Worm (Caenorhabditis elegans) whole organism, young adult: ENCODE data around the gene far-3.

Experiments
- B0261.1 ChIP-seq: sonication (generic microtip); optimal IDR thresholded peaks from 2 replicates; lab custom pipeline; 2016; ENCODE audit warnings: mild to moderate bottlenecking, missing genetic modification characterization, moderate library complexity, missing compliant biosample characterization
- B0336.3 ChIP-seq: fragments of 200-800 bp; sonication (Bioruptor generic); IDR thresholded peaks from 2 replicates; pipeline ENCODE4 v1.3.6; 2022; ENCODE audit warnings: missing genetic modification characterization, missing compliant biosample characterization
- C06A6.2 ChIP-seq: fragments of 200-800 bp; sonication (Bioruptor generic); conservative IDR thresholded peaks from 2 replicates; pipeline ENCODE4 v1.3.6; 2022; ENCODE audit warnings: missing genetic modification characterization, missing compliant biosample characterization
- D2030.7 ChIP-seq: fragments of 200-800 bp; sonication (Bioruptor generic); IDR thresholded peaks from 2 replicates; pipeline ENCODE4 v1.3.6; 2022; ENCODE audit warnings: missing genetic modification reagents, missing genetic modification characterization, missing compliant biosample characterization
- F22D6.2 ChIP-seq: sonication (generic microtip); optimal IDR thresholded peaks from 2 replicates; lab custom pipeline; 2016; ENCODE audit warnings: mild to moderate bottlenecking, missing genetic modification characterization, missing compliant biosample characterization
- F23B12.7 ChIP-seq: sonication (generic microtip); optimal IDR thresholded peaks from 2 replicates; lab custom pipeline; 2017; ENCODE audit warnings: missing genetic modification characterization, mild to moderate bottlenecking, missing compliant biosample characterization, antibody characterized with exemption, moderate library complexity; ENCODE audit not compliant: insufficient read depth
- Y79H2A.3 ChIP-seq: fragments of 200-800 bp; sonication (Bioruptor generic); conservative IDR thresholded peaks from 2 replicates; pipeline ENCODE4 v1.3.6; 2022; ENCODE audit warnings: missing genetic modification reagents, missing genetic modification characterization, missing compliant biosample characterization
- Y95B8A.8 ChIP-seq: fragments of 200-800 bp; sonication (Bioruptor generic); IDR thresholded peaks from 2 replicates; pipeline ENCODE4 v1.3.6; 2022; ENCODE audit warnings: missing genetic modification reagents, missing genetic modification characterization, missing compliant biosample characterization
- ZK185.1 ChIP-seq: sonication (generic microtip); optimal IDR thresholded peaks from 2 replicates; lab custom pipeline; 2016; ENCODE audit warnings: mild to moderate bottlenecking, missing genetic modification characterization, missing compliant biosample characterization; ENCODE audit not compliant: poor library complexity, severe bottlenecking
- atf-7 ChIP-seq: sonication (generic microtip); optimal IDR thresholded peaks from 2 replicates; lab custom pipeline; 2017; ENCODE audit warnings: mild to moderate bottlenecking, missing genetic modification characterization, missing compliant biosample characterization
- athp-1 ChIP-seq: sonication (generic microtip); optimal IDR thresholded peaks from 2 replicates; lab custom pipeline; 2017; ENCODE audit warnings: mild to moderate bottlenecking, missing genetic modification characterization, missing compliant biosample characterization
- cebp-2 ChIP-seq: fragments of 200-800 bp; sonication (Bioruptor generic); IDR thresholded peaks from 2 replicates; pipeline ENCODE4 v1.3.6; 2022; ENCODE audit warnings: missing genetic modification characterization, missing compliant biosample characterization
- ceh-40 ChIP-seq: fragments of 200-800 bp; sonication (Bioruptor generic); IDR thresholded peaks from 2 replicates; pipeline ENCODE4 v1.3.6; 2022; ENCODE audit warnings: missing genetic modification characterization, missing compliant biosample characterization
- ceh-58 ChIP-seq: fragments of 200-800 bp; sonication (Bioruptor generic); IDR thresholded peaks from 2 replicates; pipeline ENCODE4 v1.3.6; 2022; ENCODE audit warnings: missing genetic modification characterization, missing compliant biosample characterization
- chd-7 ChIP-seq: sonication (generic microtip); optimal IDR thresholded peaks from 2 replicates; lab custom pipeline; 2016; ENCODE audit warnings: mild to moderate bottlenecking, missing genetic modification characterization, moderate library complexity, missing compliant biosample characterization
- die-1 ChIP-seq: sonication (generic microtip); optimal IDR thresholded peaks from 2 replicates; lab custom pipeline; 2016; ENCODE audit warnings: missing genotype, mild to moderate bottlenecking, missing genetic modification characterization, missing compliant biosample characterization
- dpff-1 ChIP-seq: sonication (generic microtip); optimal IDR thresholded peaks from 2 replicates; lab custom pipeline; 2017; ENCODE audit warnings: mild to moderate bottlenecking, missing genetic modification characterization, missing compliant biosample characterization
- dpl-1 ChIP-seq: fragments of 150-350 bp; optimal IDR thresholded peaks from 2 replicates; lab custom pipeline; 2014; ENCODE audit warnings: missing biosample characterization, missing genetic modification reagents, missing genetic modification characterization
- efl-1 ChIP-seq: fragments of 150-350 bp; optimal IDR thresholded peaks from 2 replicates; lab custom pipeline; 2014; ENCODE audit warnings: missing biosample characterization, missing genetic modification reagents, missing genetic modification characterization
- egl-44 ChIP-seq: fragments of 200-800 bp; sonication (Bioruptor generic); IDR thresholded peaks from 2 replicates; pipeline ENCODE4 v1.3.6; 2022; ENCODE audit warnings: missing genetic modification reagents, missing genetic modification characterization, missing compliant biosample characterization
- fkh-3 ChIP-seq: sonication (generic microtip); optimal IDR thresholded peaks from 2 replicates; lab custom pipeline; 2016; ENCODE audit warnings: mild to moderate bottlenecking, missing genetic modification characterization, missing compliant biosample characterization
- hlh-12 ChIP-seq: sonication (generic microtip); optimal IDR thresholded peaks from 2 replicates; lab custom pipeline; 2016; ENCODE audit warnings: missing genetic modification characterization, missing compliant biosample characterization
- hsf-1 ChIP-seq: fragments of 200-800 bp; sonication (Bioruptor generic); IDR thresholded peaks from 2 replicates; pipeline ENCODE4 v1.3.6; 2022; ENCODE audit warnings: missing genetic modification reagents, missing genetic modification characterization, missing compliant biosample characterization
- lin-40 ChIP-seq: sonication (generic microtip); optimal IDR thresholded peaks from 2 replicates; lab custom pipeline; 2016; ENCODE audit warnings: missing genetic modification characterization, mild to moderate bottlenecking, missing compliant biosample characterization, missing genotype, missing genetic modification reagents
- lin-54 ChIP-seq: fragments of 200-800 bp; sonication (Bioruptor generic); optimal IDR thresholded peaks from 2 replicates; lab custom pipeline; 2018; ENCODE audit warnings: mild to moderate bottlenecking, missing genetic modification characterization, missing compliant biosample characterization
- lir-1 ChIP-seq: fragments of 200-800 bp; sonication (Bioruptor generic); conservative IDR thresholded peaks from 2 replicates; pipeline ENCODE4 v1.3.6; 2022; ENCODE audit warnings: missing genetic modification reagents, missing genetic modification characterization, missing compliant biosample characterization
- madf-3 ChIP-seq: fragments of 200-800 bp; sonication (Bioruptor generic); IDR thresholded peaks from 2 replicates; pipeline ENCODE4 v1.3.6; 2022; ENCODE audit warnings: missing genetic modification reagents, missing genetic modification characterization, missing compliant biosample characterization
- nfya-1 ChIP-seq: sonication (generic microtip); optimal IDR thresholded peaks from 2 replicates; lab custom pipeline; 2017; ENCODE audit warnings: antibody characterized with exemption, missing compliant biosample characterization, missing genetic modification characterization, borderline replicate concordance; ENCODE audit not compliant: insufficient read depth
- nhr-90 ChIP-seq: sonication (generic microtip); optimal IDR thresholded peaks from 2 replicates; lab custom pipeline; 2016; ENCODE audit warnings: missing genotype, mild to moderate bottlenecking, missing genetic modification characterization, missing compliant biosample characterization
- repo-1 ChIP-seq: sonication (generic microtip); optimal IDR thresholded peaks from 2 replicates; lab custom pipeline; 2017; ENCODE audit warnings: mild to moderate bottlenecking, missing genetic modification characterization, missing compliant biosample characterization
- snpc-1.1 ChIP-seq: sonication (generic microtip); optimal IDR thresholded peaks from 2 replicates; lab custom pipeline; 2017; ENCODE audit warnings: missing genetic modification characterization, mild to moderate bottlenecking, missing compliant biosample characterization, antibody characterized with exemption, moderate library complexity, missing genotype, missing genetic modification reagents; ENCODE audit not compliant: insufficient read depth
- somi-1 ChIP-seq: fragments of 200-800 bp; sonication (Bioruptor generic); optimal IDR thresholded peaks from 2 replicates; lab custom pipeline; 2018; ENCODE audit warnings: mild to moderate bottlenecking, missing genetic modification characterization, missing compliant biosample characterization
- unc-130 ChIP-seq: sonication (generic microtip); optimal IDR thresholded peaks from 2 replicates; lab custom pipeline; 2016; ENCODE audit warnings: missing genetic modification reagents, missing genetic modification characterization, missing compliant biosample characterization
- unc-62 ChIP-seq: fragments of 150-350 bp; optimal IDR thresholded peaks from 2 replicates; lab custom pipeline; 2014; ENCODE audit warnings: missing biosample characterization, missing genetic modification reagents, missing genetic modification characterization
- zim-3 ChIP-seq: sonication (generic microtip); optimal IDR thresholded peaks from 2 replicates; lab custom pipeline; 2017; ENCODE audit warnings: mild to moderate bottlenecking, missing genetic modification characterization, moderate library complexity, missing compliant biosample characterization
- ztf-18 ChIP-seq: sonication (generic microtip); optimal IDR thresholded peaks from 2 replicates; lab custom pipeline; 2016; ENCODE audit warnings: missing genotype, mild to moderate bottlenecking, missing genetic modification characterization, missing compliant biosample characterization
- ztf-22 ChIP-seq: fragments of 200-800 bp; sonication (Bioruptor generic); optimal IDR thresholded peaks from 2 replicates; lab custom pipeline; 2018; ENCODE audit warnings: mild to moderate bottlenecking, missing genetic modification characterization, moderate library complexity, missing compliant biosample characterization
- ztf-25 ChIP-seq: fragments of 200-800 bp; sonication (Bioruptor generic); IDR thresholded peaks from 2 replicates; pipeline ENCODE4 v1.3.6; 2022; ENCODE audit warnings: missing genetic modification reagents, missing genetic modification characterization, missing compliant biosample characterization
- ztf-28 ChIP-seq: fragments of 200-800 bp; sonication (Bioruptor generic); IDR thresholded peaks from 2 replicates; pipeline ENCODE4 v1.3.6; 2022; ENCODE audit warnings: missing genetic modification reagents, missing genetic modification characterization, missing compliant biosample characterization

far-3 gene

DNA sequence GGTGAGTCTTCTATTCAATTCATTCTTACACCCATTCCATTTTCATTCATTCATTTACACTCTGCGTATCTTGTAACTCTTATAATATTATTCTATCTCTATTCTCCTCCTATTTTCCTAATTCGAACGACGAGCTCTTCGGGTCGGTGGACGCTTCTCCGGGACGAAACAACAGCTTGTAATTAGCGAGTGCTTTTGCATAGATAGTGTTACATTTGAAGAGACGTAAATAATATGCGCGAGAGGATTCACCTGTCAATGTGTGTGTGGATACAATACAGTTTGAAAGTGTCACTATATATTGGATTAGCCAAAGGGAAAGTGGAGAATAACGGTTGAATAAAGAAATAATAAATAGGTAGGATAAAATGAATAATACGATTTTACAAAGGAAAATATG is 23.3 kb upstream of the far-3 start:
- TF ChIP-seq Y79H2A.3 (GFP tag; lab: Robert Waterston, UW) (no peak), ztf-28 (GFP tag; lab: Robert Waterston, UW) (no peak), C06A6.2 (GFP tag; lab: Robert Waterston, UW) (no peak), athp-1 (tag; lab: Kevin White, UChicago) (no peak), cebp-2 (no peak), die-1 (tag; lab: Kevin White, UChicago) (no peak), zim-3 (tag; lab: Kevin White, UChicago) (no peak), dpl-1 (GFP tag; lab: Kevin White, UChicago) (no peak), nfya-1 (tag; lab: Kevin White, UChicago) (no peak)
- TF ChIP-seq, all 124 proteins: peak for 0

ce11 chrV:13020014-13020413 is 22.7 kb upstream of the far-3 start:
- no peak for TF ChIP-seq ztf-18 (tag; lab: Kevin White, UChicago)
- TF ChIP-seq snpc-1.1 (tag; lab: Kevin White, UChicago), result no peak
- TF ChIP-seq ztf-28 (GFP tag; lab: Robert Waterston, UW), result no peak
- TF ChIP-seq hsf-1 (GFP tag; lab: Robert Waterston, UW), result no peak
- TF ChIP-seq hlh-12 (tag; lab: Kevin White, UChicago), result no peak
- TF ChIP-seq efl-1 (GFP tag; lab: Kevin White, UChicago), result no peak
- no peak for TF ChIP-seq cebp-2
- no peak for TF ChIP-seq lin-54
- TF ChIP-seq ZK185.1 (tag; lab: Kevin White, UChicago), result no peak
- no peak for TF ChIP-seq somi-1
- no peak for TF ChIP-seq ceh-58

ce11 chrV:13018761-13019160 is 21.4 kb upstream of the far-3 start, which contains the start of gene fmi-1:
fmi-1 (plus strand) TSS chrV:13019061.
- TF ChIP-seq C06A6.2 (GFP tag; lab: Robert Waterston, UW) (no peak), lir-1 (GFP tag; lab: Robert Waterston, UW) (no peak), ceh-40 (no peak), F23B12.7 (no peak), ztf-25 (GFP tag; lab: Robert Waterston, UW) (no peak), B0336.3 (no peak), repo-1 (tag; lab: Kevin White, UChicago) (no peak), D2030.7 (GFP tag; lab: Robert Waterston, UW) (no peak), unc-130 (GFP tag; lab: Kevin White, UChicago) (no peak), madf-3 (GFP tag; lab: Robert Waterston, UW) (no peak), Y95B8A.8 (GFP tag; lab: Robert Waterston, UW) (no peak), dpl-1 (GFP tag; lab: Kevin White, UChicago) (no peak)

DNA sequence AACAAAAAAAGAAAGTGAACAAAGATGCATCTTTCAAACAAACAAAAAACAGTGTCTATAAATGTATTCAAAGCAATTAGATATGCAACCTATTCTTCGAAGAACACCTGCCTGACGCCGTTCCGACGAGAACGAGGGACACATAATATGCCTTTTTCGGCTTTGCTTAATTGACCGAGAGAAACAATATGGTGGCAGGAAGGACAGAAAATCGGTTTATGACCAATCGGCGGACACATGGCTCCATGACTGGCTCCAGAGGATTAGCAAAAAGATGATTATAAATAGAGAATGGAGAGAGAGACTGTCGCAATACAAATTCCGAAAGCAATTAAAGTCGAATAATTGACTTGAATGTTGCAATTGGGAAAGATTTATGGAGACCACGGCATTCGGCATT is 20.9 kb upstream of the far-3 start:
- no peak for TF ChIP-seq dpff-1
- TF ChIP-seq fkh-3 (tag; lab: Kevin White, UChicago), result no peak
- TF ChIP-seq ztf-28 (GFP tag; lab: Robert Waterston, UW), result no peak
- no peak for TF ChIP-seq Y79H2A.3 (GFP tag; lab: Robert Waterston, UW)
- no peak for TF ChIP-seq B0261.1 (tag; lab: Kevin White, UChicago)
- no peak for TF ChIP-seq athp-1 (tag; lab: Kevin White, UChicago)
- TF ChIP-seq lin-40, result no peak
- no peak for TF ChIP-seq F22D6.2 (tag; lab: Kevin White, UChicago)
- no peak for TF ChIP-seq atf-7 (tag; lab: Kevin White, UChicago)
- no peak for TF ChIP-seq nhr-90
- TF ChIP-seq chd-7 (tag; lab: Kevin White, UChicago), result no peak
- TF ChIP-seq B0336.3, result no peak
- no peak for TF ChIP-seq ztf-22 (GFP tag; lab: Kevin White, UChicago)
- no peak for TF ChIP-seq unc-62 (GFP tag; lab: Kevin White, UChicago)
- TF ChIP-seq egl-44 (GFP tag; lab: Robert Waterston, UW), result no peak
